Fruit fly (Drosophila melanogaster) whole organism, wandering third instar larva: ENCODE measurements around the gene CG3769.

ENCODE experiments used
- Abd-B ChIP-seq: fragments of >200 bp; optimal IDR thresholded peaks from 2 replicates; lab custom pipeline; 2017; ENCODE audit warnings: missing biosample characterization, missing genetic modification characterization
- CG9705 ChIP-seq: fragments of 200-800 bp; sonication (Bioruptor generic); optimal IDR thresholded peaks from 2 replicates; lab custom pipeline; 2018; ENCODE audit warnings: missing biosample characterization, mild to moderate bottlenecking, missing genetic modification characterization
- CrebA ChIP-seq: fragments of 200-800 bp; sonication (Bioruptor generic); optimal IDR thresholded peaks from 2 replicates; lab custom pipeline; 2016; ENCODE audit warnings: missing biosample characterization, mild to moderate bottlenecking, missing genetic modification characterization, borderline replicate concordance
- Dfd ChIP-seq: fragments of >200 bp; optimal IDR thresholded peaks from 2 replicates; lab custom pipeline; 2017; ENCODE audit warnings: missing biosample characterization, missing genetic modification characterization
- Dif ChIP-seq: fragments of 200-275, 200-300 bp; sonication (Bioruptor generic); optimal IDR thresholded peaks from 2 replicates; lab custom pipeline; 2018; ENCODE audit warnings: missing biosample characterization, missing genetic modification characterization; ENCODE audit not compliant: partially characterized antibody
- GATAd ChIP-seq: sonication (Bioruptor generic); optimal IDR thresholded peaks from 2 replicates; lab custom pipeline; 2016; ENCODE audit warnings: missing biosample characterization, missing genetic modification characterization
- HLH106 ChIP-seq: fragments of 200-800 bp; optimal IDR thresholded peaks from 3 replicates; lab custom pipeline; 2019; ENCODE audit warnings: missing biosample characterization, mild to moderate bottlenecking, missing genetic modification characterization, moderate library complexity
- Hnf4 ChIP-seq: fragments of 200-800 bp; sonication (Bioruptor generic); optimal IDR thresholded peaks from 2 replicates; lab custom pipeline; 2016; ENCODE audit warnings: missing biosample characterization, mild to moderate bottlenecking, missing genetic modification characterization
- Hr78 ChIP-seq: fragments of >200 bp; optimal IDR thresholded peaks from 2 replicates; lab custom pipeline; 2017; ENCODE audit warnings: missing biosample characterization, missing genetic modification characterization
- Hr83 ChIP-seq: fragments of 200-300 bp; sonication (Bioruptor generic); optimal IDR thresholded peaks from 2 replicates; lab custom pipeline; 2016; ENCODE audit warnings: missing biosample characterization, mild to moderate bottlenecking, missing genetic modification characterization, moderate library complexity; ENCODE audit not compliant: poor library complexity, severe bottlenecking
- Jra ChIP-seq: sonication (Bioruptor generic); optimal IDR thresholded peaks from 2 replicates; lab custom pipeline; 2016; ENCODE audit warnings: missing biosample characterization, missing genetic modification characterization
- Mio ChIP-seq: sonication (Bioruptor generic); optimal IDR thresholded peaks from 2 replicates; lab custom pipeline; 2016; ENCODE audit warnings: missing biosample characterization, missing genetic modification characterization
- Myc ChIP-seq: fragments of >200 bp; optimal IDR thresholded peaks from 2 replicates; lab custom pipeline; 2017
- N ChIP-seq: fragments of >200 bp; optimal IDR thresholded peaks from 2 replicates; lab custom pipeline; 2018; ENCODE audit warnings: missing biosample characterization, missing external identifiers, missing genetic modification characterization
- Rel ChIP-seq, 2 experiments: fragments of 200-800 bp; sonication (Bioruptor generic) in 1 of 2; optimal IDR thresholded peaks; 2 replicates in 1 of 2; 3 replicates in 1 of 2; lab custom pipeline; 2016 to 2019; ENCODE audit warnings: mild to moderate bottlenecking in 2 of 2, missing biosample characterization in 2 of 2, missing genetic modification characterization in 2 of 2, moderate library complexity in 1 of 2
- Sp1 ChIP-seq: fragments of 200-800 bp; sonication (Bioruptor generic); optimal IDR thresholded peaks from 3 replicates; lab custom pipeline; 2019; ENCODE audit warnings: missing biosample characterization, mild to moderate bottlenecking, missing genetic modification characterization, moderate library complexity
- Vsx2 ChIP-seq: fragments of 200-300, 225-300 bp; sonication (Bioruptor generic); optimal IDR thresholded peaks from 2 replicates; lab custom pipeline; 2018; ENCODE audit warnings: missing biosample characterization, missing genetic modification characterization; ENCODE audit not compliant: partially characterized antibody
- br ChIP-seq: fragments of 200-800 bp; sonication (Bioruptor generic); optimal IDR thresholded peaks from 2 replicates; lab custom pipeline; 2016; ENCODE audit warnings: missing biosample characterization, missing genetic modification characterization
- dmrt93B ChIP-seq: fragments of 200-800 bp; sonication (Bioruptor generic); optimal IDR thresholded peaks from 2 replicates; lab custom pipeline; 2018; ENCODE audit warnings: missing biosample characterization, mild to moderate bottlenecking, missing genetic modification characterization
- ey ChIP-seq: fragments of 200-800 bp; sonication (Bioruptor generic); optimal IDR thresholded peaks from 2 replicates; lab custom pipeline; 2016; ENCODE audit warnings: missing biosample characterization, missing genetic modification characterization
- foxo ChIP-seq, 2 experiments: fragments of 200-800 bp; sonication (Bioruptor generic); optimal IDR thresholded peaks; 2 replicates in 1 of 2; 3 replicates in 1 of 2; lab custom pipeline; 2016 to 2017; ENCODE audit warnings: missing biosample characterization in 2 of 2, missing genetic modification characterization in 2 of 2
- fru ChIP-seq: fragments of 200-800 bp; sonication (Bioruptor generic); optimal IDR thresholded peaks from 3 replicates; lab custom pipeline; 2016; ENCODE audit warnings: missing biosample characterization, mild to moderate bottlenecking, missing genetic modification characterization
- h ChIP-seq: fragments of 200-800 bp; sonication (Bioruptor generic); optimal IDR thresholded peaks from 3 replicates; lab custom pipeline; 2016; ENCODE audit warnings: missing biosample characterization, mild to moderate bottlenecking, missing genetic modification characterization
- jim ChIP-seq: fragments of 175-275, 200-325 bp; sonication (Bioruptor generic); optimal IDR thresholded peaks from 2 replicates; lab custom pipeline; 2016; ENCODE audit warnings: missing biosample characterization, mild to moderate bottlenecking, missing genetic modification characterization
- pan ChIP-seq: fragments of >200 bp; optimal IDR thresholded peaks from 2 replicates; lab custom pipeline; 2017
- psq ChIP-seq: fragments of 200-800 bp; sonication (Bioruptor generic); optimal IDR thresholded peaks from 3 replicates; lab custom pipeline; 2017; ENCODE audit warnings: missing biosample characterization, mild to moderate bottlenecking, missing genetic modification characterization, moderate library complexity
- sage ChIP-seq: fragments of 200-800 bp; sonication (Bioruptor generic); optimal IDR thresholded peaks from 2 replicates; lab custom pipeline; 2016; ENCODE audit warnings: missing biosample characterization, mild to moderate bottlenecking, missing genetic modification characterization
- tai ChIP-seq: sonication (Bioruptor generic); optimal IDR thresholded peaks from 2 replicates; lab custom pipeline; 2016; ENCODE audit warnings: missing biosample characterization, missing genetic modification characterization
- woc ChIP-seq: sonication (Bioruptor generic); optimal IDR thresholded peaks from 2 replicates; lab custom pipeline; 2016; ENCODE audit warnings: missing biosample characterization, mild to moderate bottlenecking, missing genetic modification characterization

Gene CG3769

dm6 chr2L:9388013-9388605 lies 47.1 kb upstream of the CG3769 start (continued):
- no peak for TF ChIP-seq Abd-B (GFP tag; lab: Kevin White, UChicago)
- no peak for TF ChIP-seq GATAd (GFP tag; lab: Kevin White, UChicago)
- TF ChIP-seq Mio (GFP tag; lab: Kevin White, UChicago), result peak; percentile 75
- TF ChIP-seq woc, result peak; percentile 95
- TF ChIP-seq Hnf4 (GFP tag; lab: Kevin White, UChicago), result peak; percentile 89
- TF ChIP-seq fru (GFP tag; lab: Kevin White, UChicago), result peak; percentile 97
- TF ChIP-seq Myc, result no peak
- peak; percentile 73 to 95 for TF ChIP-seq foxo (GFP tag; optimal IDR thresholded peaks at IDR 0.05; lab: Kevin White, UChicago)
- no peak for TF ChIP-seq pan
- TF ChIP-seq Sp1 (GFP tag; lab: Kevin White, UChicago), result peak; percentile 81
- no peak for TF ChIP-seq Hr78 (GFP tag; lab: Kevin White, UChicago)
- TF ChIP-seq CG9705 (GFP tag; lab: Kevin White, UChicago), result peak; percentile 10
- no peak for TF ChIP-seq Vsx2 (GFP tag; lab: Kevin White, UChicago)
- TF ChIP-seq N (GFP tag; lab: Kevin White, UChicago), result no peak
- TF ChIP-seq jim (GFP tag; lab: Kevin White, UChicago), result no peak
- TF ChIP-seq h, result peak; percentile 95
- no peak for TF ChIP-seq tai (GFP tag; lab: Kevin White, UChicago)

- TF ChIP-seq h (peak; percentile 83), br (GFP tag; lab: Kevin White, UChicago) (peak; percentile 7), Dfd (GFP tag; lab: Kevin White, UChicago) (no peak)
These were observed 46.1 kb upstream of the CG3769 start for dm6 chr2L:9388924-9389765.

- peak; percentile 56 for TF ChIP-seq Myc
- no peak for TF ChIP-seq dmrt93B (GFP tag; lab: Kevin White, UChicago)
- TF ChIP-seq, all 38 proteins: peak for 1
These were observed 38.8 kb upstream of the CG3769 start for dm6 chr2L:9396396-9396795.

- no peak for TF ChIP-seq jim (GFP tag; lab: Kevin White, UChicago)
- no peak for TF ChIP-seq ey (GFP tag; lab: Kevin White, UChicago)
- no peak for TF ChIP-seq br (GFP tag; lab: Kevin White, UChicago)
These were observed 37.3 kb upstream of the CG3769 start, which contains the start of gene CG4438 for dm6 chr2L:9397888-9398287. TSS of gene CG4438 (minus strand) at chr2L:9397988.

DNA sequence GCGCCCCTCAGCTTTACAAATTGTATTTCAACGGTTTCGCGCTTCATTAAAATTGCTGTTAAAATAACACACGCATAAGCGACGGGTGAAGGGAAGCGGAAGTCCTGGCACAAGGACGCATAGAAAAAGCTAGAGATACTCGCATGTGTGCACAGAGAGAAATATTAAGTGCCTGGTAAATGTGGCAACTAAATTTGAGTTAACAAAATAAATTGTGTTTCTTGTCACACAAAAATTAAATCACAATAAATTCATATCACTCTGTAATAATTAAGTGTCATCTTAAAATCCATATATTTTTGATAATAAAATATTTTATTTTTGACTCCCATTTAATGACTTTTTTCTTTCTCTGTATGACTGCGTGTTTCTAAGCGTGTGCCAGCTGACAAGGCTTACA lies 35.0 kb upstream of the CG3769 start:
- TF ChIP-seq fru (GFP tag; lab: Kevin White, UChicago), result peak; percentile 4
- no peak for TF ChIP-seq Dif (GFP tag; lab: Kevin White, UChicago)

- TF ChIP-seq jim (GFP tag; lab: Kevin White, UChicago), result no peak
- TF ChIP-seq Rel (GFP tag; optimal IDR thresholded peaks at IDR 0.05; lab: Kevin White, UChicago), result no peak
- no peak for TF ChIP-seq Rel (tag; optimal IDR thresholded peaks at IDR 0.05; lab: Kevin White, UChicago)
- no peak for TF ChIP-seq Mio (GFP tag; lab: Kevin White, UChicago)
- no peak for TF ChIP-seq tai (GFP tag; lab: Kevin White, UChicago)
- no peak for TF ChIP-seq CrebA
- TF ChIP-seq N (GFP tag; lab: Kevin White, UChicago), result no peak
- TF ChIP-seq Dfd (GFP tag; lab: Kevin White, UChicago), result no peak
- no peak for TF ChIP-seq sage (GFP tag; lab: Kevin White, UChicago)
- no peak for TF ChIP-seq Jra (GFP tag; lab: Kevin White, UChicago)
- no peak for TF ChIP-seq Hr83 (GFP tag; lab: Kevin White, UChicago)
- TF ChIP-seq psq, result no peak
- no peak for TF ChIP-seq HLH106 (tag; lab: Kevin White, UChicago)
- TF ChIP-seq Hr78 (GFP tag; lab: Kevin White, UChicago), result no peak
These were observed 20.1 kb upstream of the CG3769 start, which contains the start of gene Shawl for dm6 chr2L:9415053-9415452. TSS of gene Shawl (minus strand) at chr2L:9415156.
